Worm (Caenorhabditis elegans) whole organism, L3 larva: ENCODE results near the gene pcp-1.

Source experiments
- R02D3.7 ChIP-seq: fragments of 150-350 bp; optimal IDR thresholded peaks from 2 replicates; lab custom pipeline; 2014; ENCODE audit warnings: missing biosample characterization, missing genetic modification characterization
- ceh-9 ChIP-seq: sonication (generic microtip); optimal IDR thresholded peaks from 2 replicates; lab custom pipeline; 2018; ENCODE audit warnings: missing biosample characterization, missing genetic modification characterization
- egl-27 ChIP-seq: sonication (generic microtip); optimal IDR thresholded peaks from 4 replicates; lab custom pipeline; 2017; ENCODE audit warnings: missing biosample characterization, missing genetic modification reagents, missing genetic modification characterization
- jun-1 ChIP-seq: fragments of 150-350 bp; optimal IDR thresholded peaks from 2 replicates; lab custom pipeline; 2014; ENCODE audit warnings: missing biosample characterization, missing genetic modification reagents, missing genetic modification characterization
- lin-39 ChIP-seq: fragments of 150-350 bp; optimal IDR thresholded peaks from 2 replicates; lab custom pipeline; 2018; ENCODE audit warnings: missing biosample characterization, missing genetic modification reagents, missing genetic modification characterization
- mdl-1 ChIP-seq: fragments of 150-350 bp; optimal IDR thresholded peaks from 2 replicates; lab custom pipeline; 2014; ENCODE audit warnings: missing biosample characterization, missing genetic modification characterization
- nhr-28 ChIP-seq: fragments of 150-350 bp; optimal IDR thresholded peaks from 2 replicates; lab custom pipeline; 2014; ENCODE audit warnings: missing biosample characterization, missing genetic modification characterization
- pha-4 ChIP-seq: fragments of 150-350 bp; optimal IDR thresholded peaks from 2 replicates; lab custom pipeline; 2014; ENCODE audit warnings: missing biosample characterization, missing genetic modification reagents, missing genetic modification characterization
- skn-1 ChIP-seq: fragments of 150-350 bp; optimal IDR thresholded peaks from 2 replicates; lab custom pipeline; 2014; ENCODE audit warnings: missing biosample characterization, missing genetic modification characterization
- ztf-11 ChIP-seq: fragments of 150-350 bp; optimal IDR thresholded peaks from 2 replicates; lab custom pipeline; 2014; ENCODE audit warnings: missing biosample characterization, missing genetic modification characterization

DNA sequence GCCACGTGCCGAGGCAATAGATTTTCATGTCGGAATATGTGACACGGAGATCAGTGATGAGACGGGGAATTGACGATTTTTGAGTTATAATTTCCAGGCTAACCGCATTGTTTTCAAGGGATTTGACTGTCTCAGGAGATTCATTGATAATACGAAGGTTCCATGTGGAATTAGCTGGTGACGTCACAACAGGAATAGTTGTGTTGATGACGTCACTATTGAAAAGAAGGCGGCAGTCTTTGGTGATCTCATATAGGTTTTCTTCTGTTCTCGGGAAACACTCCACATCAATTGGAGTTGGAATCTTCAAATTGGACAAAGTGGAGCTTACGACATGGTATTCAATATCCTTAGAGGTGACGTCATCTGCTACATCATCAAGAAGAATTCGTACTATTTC, 15.5 kb upstream of the pcp-1 start:
- no peak for TF ChIP-seq skn-1 (tag; lab: Kevin White, UChicago)
- TF ChIP-seq nhr-28: no peak
- no peak for TF ChIP-seq mdl-1 (tag; lab: Kevin White, UChicago)
- TF ChIP-seq egl-27: no peak
- no peak for TF ChIP-seq lin-39 (tag; lab: Kevin White, UChicago)
- TF ChIP-seq pha-4 (tag; lab: Kevin White, UChicago): no peak
- no peak for TF ChIP-seq ztf-11
- no peak for TF ChIP-seq R02D3.7 (tag; lab: Kevin White, UChicago)
- no peak for TF ChIP-seq jun-1 (tag; lab: Kevin White, UChicago)
- TF ChIP-seq ceh-9 (tag; lab: Kevin White, UChicago): no peak
